Worm (Caenorhabditis elegans) whole organism, L4/young adult: ENCODE results near the gene phat-7.

Source experiments
- W03F9.2 ChIP-seq: fragments of 150-350 bp; optimal IDR thresholded peaks from 2 replicates; lab custom pipeline; 2014; ENCODE audit warnings: missing biosample characterization, missing genetic modification characterization
- him-1 ChIP-seq: sonication (generic microtip); optimal IDR thresholded peaks from 2 replicates; lab custom pipeline; 2016; ENCODE audit warnings: missing genotype, missing genetic modification reagents, missing genetic modification characterization, missing compliant biosample characterization

ce11 chrV:4004577-4004976, 41.6 kb upstream of the phat-7 start:
- TF ChIP-seq W03F9.2, result no peak
- TF ChIP-seq him-1 (tag; lab: Kevin White, UChicago), result no peak
